Fruit fly (Drosophila melanogaster) whole organism, pupa: ENCODE measurements around the gene promL.

Experiments used
- CG12605 ChIP-seq: fragments of 200-800 bp; sonication (Bioruptor generic); IDR thresholded peaks from 2 replicates; pipeline ENCODE4 v1.3.6; 2022; ENCODE audit warnings: missing biosample characterization, missing genetic modification characterization
- CG13204 ChIP-seq: fragments of 200-800 bp; sonication (Bioruptor generic); optimal IDR thresholded peaks from 2 replicates; lab custom pipeline; 2018; ENCODE audit warnings: missing biosample characterization, mild to moderate bottlenecking, missing genetic modification characterization, moderate library complexity
- CG14655 ChIP-seq: fragments of 200-800 bp; sonication (Bioruptor generic); optimal IDR thresholded peaks from 3 replicates; lab custom pipeline; 2017; ENCODE audit warnings: mild to moderate bottlenecking, missing biosample characterization, missing genetic modification reagents, missing genetic modification characterization
- CG34367 ChIP-seq: fragments of 200-800 bp; sonication (Bioruptor generic); optimal IDR thresholded peaks from 2 replicates; lab custom pipeline; 2018; ENCODE audit warnings: missing biosample characterization, mild to moderate bottlenecking, missing genetic modification characterization
- CG8301 ChIP-seq: fragments of 200-800 bp; sonication (Bioruptor generic); optimal IDR thresholded peaks from 2 replicates; lab custom pipeline; 2018; ENCODE audit warnings: missing biosample characterization, mild to moderate bottlenecking, missing genetic modification characterization
- D1 ChIP-seq: fragments of 200-800 bp; sonication (Bioruptor generic); optimal IDR thresholded peaks from 2 replicates; lab custom pipeline; 2018; ENCODE audit warnings: missing biosample characterization, mild to moderate bottlenecking, missing genetic modification characterization, moderate library complexity
- Ets98B ChIP-seq: fragments of 200-800 bp; sonication (Bioruptor generic); IDR thresholded peaks from 2 replicates; pipeline ENCODE4 v1.3.6; 2022; ENCODE audit warnings: missing biosample characterization, missing genetic modification characterization
- Pif1A ChIP-seq: fragments of 200-800 bp; sonication (Bioruptor generic); optimal IDR thresholded peaks from 3 replicates; lab custom pipeline; 2016; ENCODE audit warnings: missing biosample characterization, missing genetic modification characterization
- Pif1B ChIP-seq: fragments of 200-800 bp; sonication (Bioruptor generic); optimal IDR thresholded peaks from 3 replicates; lab custom pipeline; 2016; ENCODE audit warnings: missing biosample characterization, missing genetic modification characterization
- gl ChIP-seq: fragments of 200-800 bp; sonication (Bioruptor generic); optimal IDR thresholded peaks from 2 replicates; lab custom pipeline; 2018; ENCODE audit warnings: missing biosample characterization, mild to moderate bottlenecking, missing genetic modification characterization

dm6 chr3L:3124939-3125648 lies 2.4 kb downstream of the promL start:
- no peak for TF ChIP-seq Pif1A
- TF ChIP-seq Pif1B (GFP tag; lab: Kevin White, UChicago): no peak
- TF ChIP-seq CG14655 (GFP tag; lab: Kevin White, UChicago): no peak
- peak; percentile 42 for TF ChIP-seq CG13204 (GFP tag; lab: Kevin White, UChicago)
- no peak for TF ChIP-seq CG8301 (tag; lab: Kevin White, UChicago)
- no peak for TF ChIP-seq gl
- TF ChIP-seq Ets98B (GFP tag; lab: Robert Waterston, UW): no peak
- no peak for TF ChIP-seq CG34367 (tag; lab: Kevin White, UChicago)
- TF ChIP-seq CG12605 (GFP tag; lab: Robert Waterston, UW): no peak
- TF ChIP-seq D1 (tag; lab: Kevin White, UChicago): no peak
